Worm (Caenorhabditis elegans): ENCODE results near the gene fbxb-59.
A peak's percentile ranks its signal among the peaks of the same experiment; 100 is the strongest.

fbxb-59 gene

DNA sequence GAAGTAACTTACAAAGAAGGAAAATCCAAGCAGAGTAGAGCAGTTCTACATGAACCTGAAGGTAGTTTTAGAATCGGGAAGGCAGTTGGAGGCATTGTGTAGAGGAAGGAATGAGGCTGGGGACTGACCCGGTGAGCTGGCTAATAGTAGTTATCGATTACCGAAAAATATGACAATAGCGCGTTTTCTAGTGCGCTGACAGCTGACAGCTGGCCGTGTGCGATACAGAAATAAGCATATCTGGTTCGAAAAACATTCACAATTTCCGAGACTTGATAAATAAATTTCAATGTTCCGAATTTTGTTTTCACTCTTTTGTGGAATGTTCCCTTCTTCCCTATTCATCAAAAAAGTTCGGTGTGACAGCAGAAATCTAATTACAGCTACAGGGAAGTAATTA is at the start of gene fbxb-59, which contains the start of gene srbc-34:
Gene fbxb-59, minus strand, starts transcription at position 101 of the 400 bp plus-strand sequence.
Gene srbc-34, plus strand, starts transcription at position 233 of the 400 bp plus-strand sequence.
- TF ChIP-seq ref-1 (GFP tag; conservative IDR thresholded peaks at IDR 0.05) (no peak), ztf-23 (GFP tag; IDR thresholded peaks at IDR 0.05) (no peak), ztf-29 (GFP tag; IDR thresholded peaks at IDR 0.05) (no peak), T22C8.4 (GFP tag; IDR thresholded peaks at IDR 0.05) (no peak), tab-1 (GFP tag; IDR thresholded peaks at IDR 0.05) (no peak), med-1 (GFP tag; optimal IDR thresholded peaks at IDR 0.05; ENCODE audit: insufficient read depth) (no peak), cog-1 (tag; optimal IDR thresholded peaks at IDR 0.05) (no peak), flt-1 (GFP tag; IDR thresholded peaks at IDR 0.05) (no peak), klf-2 (GFP tag; conservative IDR thresholded peaks at IDR 0.05) (no peak)

DNA sequence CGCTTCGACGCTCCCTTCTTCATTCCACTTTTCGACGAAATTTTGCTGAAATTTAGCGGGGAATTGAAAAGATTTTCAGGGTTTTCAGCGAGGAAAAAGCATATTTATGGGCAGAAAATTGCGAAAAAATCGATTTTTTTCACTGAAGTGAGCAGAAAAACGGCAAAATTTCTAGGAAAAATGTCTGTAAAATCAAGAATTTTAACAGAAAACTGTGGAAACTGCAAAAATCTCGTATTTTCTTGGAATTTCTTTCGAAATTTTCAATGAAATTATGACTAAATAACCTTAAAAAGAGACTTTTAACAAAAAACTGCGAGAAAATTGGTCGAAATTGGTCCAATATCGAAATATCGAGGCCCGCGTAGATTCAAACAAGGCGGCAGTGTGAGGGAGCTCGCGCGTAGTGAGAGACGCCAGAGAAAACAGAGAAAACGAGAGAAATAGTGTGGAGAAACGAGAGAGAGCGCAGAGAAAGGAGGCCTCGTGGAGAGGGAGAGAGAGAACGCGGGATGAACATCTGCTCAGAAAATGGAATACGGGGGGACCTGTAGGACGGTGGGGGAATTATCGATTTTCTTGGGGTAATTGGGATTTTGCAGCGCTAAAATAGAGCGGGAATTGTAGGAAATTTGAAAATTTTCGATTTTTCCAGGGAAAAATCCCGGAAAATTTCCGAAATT is 43.6 kb upstream of the fbxb-59 start, which contains the start of gene swsn-1:
Gene swsn-1, minus strand, starts transcription at position 51 of the 683 bp plus-strand sequence.
- TF ChIP-seq flt-1 (GFP tag; IDR thresholded peaks at IDR 0.05) (peak; percentile 16; the same call in 1 of the 2 replicates), klf-2 (GFP tag; conservative IDR thresholded peaks at IDR 0.05) (no peak; the same call in 1 of the 2 replicates), med-1 (GFP tag; optimal IDR thresholded peaks at IDR 0.05; ENCODE audit: insufficient read depth) (no peak), T22C8.4 (GFP tag; IDR thresholded peaks at IDR 0.05) (peak; percentile 80)

DNA sequence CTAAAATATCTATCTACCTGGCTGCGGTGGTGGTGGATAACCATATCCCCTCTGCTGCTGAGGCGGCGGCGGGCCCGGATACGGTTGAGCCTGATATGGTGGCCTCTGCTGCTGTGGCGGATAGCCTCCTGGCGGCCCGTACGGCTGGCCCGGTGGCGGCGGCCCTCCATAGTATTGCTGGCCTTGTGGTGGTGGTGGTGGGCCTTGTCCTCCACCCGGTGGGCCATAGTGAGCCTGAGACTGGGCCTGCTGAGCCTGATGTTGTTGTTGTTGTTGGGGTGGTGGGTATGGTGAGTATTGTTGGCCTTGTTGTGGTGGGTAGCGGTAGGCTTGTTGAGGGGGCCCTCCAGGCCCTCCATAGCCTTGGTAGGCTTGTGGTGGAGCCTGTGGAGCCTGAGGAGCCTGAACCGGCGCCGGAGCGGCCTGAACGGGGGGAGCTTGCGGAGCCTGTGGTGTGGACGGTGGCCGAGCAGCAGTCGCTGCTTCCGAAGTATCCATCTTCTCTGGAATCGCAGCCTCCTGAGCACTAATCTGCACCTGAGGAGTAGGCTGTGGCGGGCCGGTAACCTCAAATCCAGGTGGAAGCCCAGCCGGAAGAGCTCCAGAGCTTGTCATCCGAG is 35.4 kb upstream of the fbxb-59 start:
- TF ChIP-seq klf-2 (GFP tag; conservative IDR thresholded peaks at IDR 0.05) (no peak), flt-1 (GFP tag; IDR thresholded peaks at IDR 0.05) (0 out of 2 replicates have a peak, but pooled peaks have one; percentile 41), cog-1 (tag; optimal IDR thresholded peaks at IDR 0.05) (no peak), tab-1 (GFP tag; IDR thresholded peaks at IDR 0.05) (no peak), T22C8.4 (GFP tag; IDR thresholded peaks at IDR 0.05) (no peak), ztf-29 (GFP tag; IDR thresholded peaks at IDR 0.05) (no peak), ztf-23 (GFP tag; IDR thresholded peaks at IDR 0.05) (no peak)

ce11 chrV:20237429-20237828 is 31.4 kb upstream of the fbxb-59 start, which contains the start of gene sld-5:
sld-5 (minus strand) TSS chrV:20237745.
- TF ChIP-seq tab-1 (GFP tag; IDR thresholded peaks at IDR 0.05) = no peak
- no peak for TF ChIP-seq ref-1 (GFP tag; conservative IDR thresholded peaks at IDR 0.05)
- no peak for TF ChIP-seq flt-1 (GFP tag; IDR thresholded peaks at IDR 0.05)
- TF ChIP-seq T22C8.4 (GFP tag; IDR thresholded peaks at IDR 0.05) = no peak
- no peak for TF ChIP-seq ztf-23 (GFP tag; IDR thresholded peaks at IDR 0.05)
- TF ChIP-seq ztf-29 (GFP tag; IDR thresholded peaks at IDR 0.05) = no peak

- TF ChIP-seq ztf-23 (GFP tag; IDR thresholded peaks at IDR 0.05) = no peak
These were observed 29.2 kb upstream of the fbxb-59 start for ce11 chrV:20235231-20235630.

ce11 chrV:20234439-20234838 is 28.5 kb upstream of the fbxb-59 start:
- TF ChIP-seq T22C8.4 (GFP tag; IDR thresholded peaks at IDR 0.05) = no peak
- no peak for TF ChIP-seq klf-2 (GFP tag; conservative IDR thresholded peaks at IDR 0.05)
- TF ChIP-seq flt-1 (GFP tag; IDR thresholded peaks at IDR 0.05) = 0 out of 2 replicates have a peak, but pooled peaks have one; percentile 4

DNA sequence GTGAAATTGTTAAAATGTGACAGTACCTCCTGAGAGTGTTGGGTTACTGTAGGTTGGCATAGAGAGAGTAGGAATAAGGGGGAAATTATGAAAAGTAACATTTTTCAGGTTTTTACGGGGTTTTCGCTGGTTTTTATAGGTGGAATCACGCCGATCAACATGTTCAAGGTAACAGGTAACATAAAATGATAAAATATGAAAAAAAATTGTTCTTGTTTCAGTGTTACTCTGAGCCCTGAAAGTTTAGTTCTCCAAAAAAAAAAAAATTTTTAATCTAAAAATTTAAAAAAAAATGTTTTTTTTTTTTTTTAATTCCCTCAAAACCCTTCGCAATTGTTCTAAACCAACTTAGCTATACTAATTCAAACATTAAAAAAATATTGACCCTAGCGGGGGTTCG is 27.8 kb upstream of the fbxb-59 start, which contains the start of gene Y113G7B.15:
Gene Y113G7B.15, minus strand, starts transcription at position 101 of the 400 bp plus-strand sequence.
- no peak for TF ChIP-seq ztf-23 (GFP tag; IDR thresholded peaks at IDR 0.05)
- no peak for TF ChIP-seq T22C8.4 (GFP tag; IDR thresholded peaks at IDR 0.05)
- TF ChIP-seq flt-1 (GFP tag; IDR thresholded peaks at IDR 0.05) = no peak
- no peak for TF ChIP-seq tab-1 (GFP tag; IDR thresholded peaks at IDR 0.05)
- no peak for TF ChIP-seq ref-1 (GFP tag; conservative IDR thresholded peaks at IDR 0.05)
- TF ChIP-seq ztf-29 (GFP tag; IDR thresholded peaks at IDR 0.05) = no peak
- no peak for TF ChIP-seq cog-1 (tag; optimal IDR thresholded peaks at IDR 0.05)
- TF ChIP-seq klf-2 (GFP tag; conservative IDR thresholded peaks at IDR 0.05) = no peak
- TF ChIP-seq med-1 (GFP tag; optimal IDR thresholded peaks at IDR 0.05; ENCODE audit: insufficient read depth) = no peak

ce11 chrV:20225312-20225711 is 19.3 kb upstream of the fbxb-59 start:
- TF ChIP-seq ztf-29 (GFP tag; IDR thresholded peaks at IDR 0.05) = no peak
- no peak for TF ChIP-seq ref-1 (GFP tag; conservative IDR thresholded peaks at IDR 0.05)
- TF ChIP-seq T22C8.4 (GFP tag; IDR thresholded peaks at IDR 0.05) = no peak
- no peak for TF ChIP-seq med-1 (GFP tag; optimal IDR thresholded peaks at IDR 0.05; ENCODE audit: insufficient read depth)

ce11 chrV:20223725-20224124 is 17.7 kb upstream of the fbxb-59 start:
- no peak for TF ChIP-seq med-1 (GFP tag; optimal IDR thresholded peaks at IDR 0.05; ENCODE audit: insufficient read depth)
- no peak for TF ChIP-seq T22C8.4 (GFP tag; IDR thresholded peaks at IDR 0.05)
- no peak for TF ChIP-seq ztf-29 (GFP tag; IDR thresholded peaks at IDR 0.05)
- TF ChIP-seq tab-1 (GFP tag; IDR thresholded peaks at IDR 0.05) = no peak
- no peak for TF ChIP-seq ztf-23 (GFP tag; IDR thresholded peaks at IDR 0.05)
- no peak for TF ChIP-seq cog-1 (tag; optimal IDR thresholded peaks at IDR 0.05)
- TF ChIP-seq ref-1 (GFP tag; conservative IDR thresholded peaks at IDR 0.05) = no peak

ce11 chrV:20220604-20221003 is 14.6 kb upstream of the fbxb-59 start:
- TF ChIP-seq klf-2 (GFP tag; conservative IDR thresholded peaks at IDR 0.05) (no peak), cog-1 (tag; optimal IDR thresholded peaks at IDR 0.05) (no peak), med-1 (GFP tag; optimal IDR thresholded peaks at IDR 0.05; ENCODE audit: insufficient read depth) (no peak)
